Worm (Caenorhabditis elegans) whole organism, L3 larva: ENCODE data around the gene R09H3.3.
A peak's percentile ranks its signal among the peaks of the same experiment; 100 is the strongest.

ENCODE experiments used
- R02D3.7 ChIP-seq: fragments of 150-350 bp; optimal IDR thresholded peaks from 2 replicates; lab custom pipeline; 2014; ENCODE audit warnings: missing biosample characterization, missing genetic modification characterization
- ZK546.5 ChIP-seq: sonication (generic microtip); optimal IDR thresholded peaks from 2 replicates; lab custom pipeline; 2017; ENCODE audit warnings: missing biosample characterization, missing genetic modification characterization
- aly-2 ChIP-seq: fragments of 150-350 bp; optimal IDR thresholded peaks from 2 replicates; lab custom pipeline; 2014; ENCODE audit warnings: missing biosample characterization, missing genetic modification characterization
- ama-1 ChIP-seq: fragments of 150-350 bp; optimal IDR thresholded peaks from 2 replicates; lab custom pipeline; 2018
- ceh-16 ChIP-seq: sonication (generic microtip); optimal IDR thresholded peaks from 2 replicates; lab custom pipeline; 2017; ENCODE audit warnings: missing biosample characterization, missing genetic modification characterization
- ceh-28 ChIP-seq: fragments of 150-350 bp; optimal IDR thresholded peaks from 2 replicates; lab custom pipeline; 2014; ENCODE audit warnings: missing biosample characterization, missing genetic modification reagents, missing genetic modification characterization
- ceh-82 ChIP-seq: fragments of 150-350 bp; optimal IDR thresholded peaks from 2 replicates; lab custom pipeline; 2014; ENCODE audit warnings: missing biosample characterization, missing genetic modification characterization
- ceh-9 ChIP-seq: sonication (generic microtip); optimal IDR thresholded peaks from 2 replicates; lab custom pipeline; 2018; ENCODE audit warnings: missing biosample characterization, missing genetic modification characterization
- daf-12 ChIP-seq: fragments of 150-350 bp; optimal IDR thresholded peaks from 2 replicates; lab custom pipeline; 2014; ENCODE audit warnings: missing biosample characterization, missing genetic modification reagents, missing genetic modification characterization
- egl-27 ChIP-seq: sonication (generic microtip); optimal IDR thresholded peaks from 4 replicates; lab custom pipeline; 2017; ENCODE audit warnings: missing biosample characterization, missing genetic modification reagents, missing genetic modification characterization
- egl-5 ChIP-seq: fragments of 150-350 bp; optimal IDR thresholded peaks from 2 replicates; lab custom pipeline; 2017; ENCODE audit warnings: missing biosample characterization, missing genetic modification reagents, missing genetic modification characterization, inconsistent platforms
- elt-1 ChIP-seq: fragments of 150-350 bp; optimal IDR thresholded peaks from 2 replicates; lab custom pipeline; 2014; ENCODE audit warnings: missing biosample characterization, missing genetic modification characterization
- elt-2 ChIP-seq: sonication (generic microtip); optimal IDR thresholded peaks from 2 replicates; lab custom pipeline; 2016; ENCODE audit warnings: missing genetic modification reagents, mild to moderate bottlenecking, missing genetic modification characterization, missing compliant biosample characterization
- elt-3 ChIP-seq, 3 experiments: fragments of 150-350 bp in 1 of 3; sonication (generic microtip) in 2 of 3; optimal IDR thresholded peaks; 2 replicates in 2 of 3; 4 replicates in 1 of 3; lab custom pipeline; 2014 to 2017; ENCODE audit warnings: missing biosample characterization in 3 of 3, missing genetic modification characterization in 3 of 3
- eor-1 ChIP-seq, 2 experiments: fragments of 150-350 bp; optimal IDR thresholded peaks; 2 replicates each; lab custom pipeline; 2014 to 2018; ENCODE audit warnings: missing biosample characterization in 2 of 2, missing genetic modification characterization in 2 of 2
- fkh-10 ChIP-seq: sonication (generic microtip); optimal IDR thresholded peaks from 2 replicates; lab custom pipeline; 2017; ENCODE audit warnings: missing biosample characterization, missing genetic modification reagents, missing genetic modification characterization
- fkh-2 ChIP-seq: fragments of 150-350 bp; optimal IDR thresholded peaks from 2 replicates; lab custom pipeline; 2014; ENCODE audit warnings: missing biosample characterization, missing genetic modification reagents, missing genetic modification characterization
- fos-1 ChIP-seq: fragments of 150-350 bp; optimal IDR thresholded peaks from 2 replicates; lab custom pipeline; 2014; ENCODE audit warnings: missing biosample characterization, missing genetic modification characterization
- hmg-11 ChIP-seq: sonication (generic microtip); optimal IDR thresholded peaks from 2 replicates; lab custom pipeline; 2016; ENCODE audit warnings: missing genetic modification characterization, missing compliant biosample characterization
- jun-1 ChIP-seq: fragments of 150-350 bp; optimal IDR thresholded peaks from 2 replicates; lab custom pipeline; 2014; ENCODE audit warnings: missing biosample characterization, missing genetic modification reagents, missing genetic modification characterization
- lin-15B ChIP-seq: fragments of 150-350 bp; optimal IDR thresholded peaks from 2 replicates; lab custom pipeline; 2014; ENCODE audit warnings: missing biosample characterization, missing genetic modification characterization
- lin-39 ChIP-seq: fragments of 150-350 bp; optimal IDR thresholded peaks from 2 replicates; lab custom pipeline; 2018; ENCODE audit warnings: missing biosample characterization, missing genetic modification reagents, missing genetic modification characterization
- lsy-12 ChIP-seq: sonication (generic microtip); optimal IDR thresholded peaks from 2 replicates; lab custom pipeline; 2016; ENCODE audit warnings: mild to moderate bottlenecking, missing genetic modification characterization, missing compliant biosample characterization
- mdl-1 ChIP-seq: fragments of 150-350 bp; optimal IDR thresholded peaks from 2 replicates; lab custom pipeline; 2014; ENCODE audit warnings: missing biosample characterization, missing genetic modification characterization
- mml-1 ChIP-seq: fragments of 150-350 bp; sonication (generic microtip); optimal IDR thresholded peaks from 3 replicates; lab custom pipeline; 2014; ENCODE audit warnings: missing biosample characterization, missing genetic modification characterization
- nfya-1 ChIP-seq: sonication (generic microtip); optimal IDR thresholded peaks from 2 replicates; lab custom pipeline; 2017; ENCODE audit warnings: missing genetic modification characterization, mild to moderate bottlenecking, missing compliant biosample characterization, antibody characterized with exemption, moderate library complexity; ENCODE audit not compliant: insufficient read depth
- nhr-11 ChIP-seq: fragments of 150-350 bp; optimal IDR thresholded peaks from 2 replicates; lab custom pipeline; 2014; ENCODE audit warnings: missing biosample characterization, missing genetic modification characterization
- nhr-12 ChIP-seq: fragments of 150-350 bp; optimal IDR thresholded peaks from 2 replicates; lab custom pipeline; 2014; ENCODE audit warnings: missing biosample characterization, missing genetic modification characterization
- nhr-23 ChIP-seq: fragments of 150-350 bp; optimal IDR thresholded peaks from 2 replicates; lab custom pipeline; 2014; ENCODE audit warnings: missing biosample characterization, missing genetic modification reagents, missing genetic modification characterization
- nhr-237 ChIP-seq: fragments of 150-350 bp; optimal IDR thresholded peaks from 2 replicates; lab custom pipeline; 2014; ENCODE audit warnings: missing biosample characterization, missing genetic modification characterization
- nhr-25 ChIP-seq: sonication (generic microtip); optimal IDR thresholded peaks from 2 replicates; lab custom pipeline; 2017; ENCODE audit warnings: missing biosample characterization, missing genetic modification characterization
- nhr-28 ChIP-seq: fragments of 150-350 bp; optimal IDR thresholded peaks from 2 replicates; lab custom pipeline; 2014; ENCODE audit warnings: missing biosample characterization, missing genetic modification characterization
- nhr-43 ChIP-seq: sonication (generic microtip); optimal IDR thresholded peaks from 2 replicates; lab custom pipeline; 2016; ENCODE audit warnings: mild to moderate bottlenecking, missing genetic modification characterization, missing compliant biosample characterization; ENCODE audit not compliant: poor library complexity, severe bottlenecking
- nhr-67 ChIP-seq: fragments of 150-350 bp; optimal IDR thresholded peaks from 2 replicates; lab custom pipeline; 2014; ENCODE audit warnings: missing biosample characterization, missing genetic modification characterization
- nhr-76 ChIP-seq: fragments of 150-350 bp; sonication (generic microtip); optimal IDR thresholded peaks from 5 replicates; lab custom pipeline; 2014; ENCODE audit warnings: missing biosample characterization, missing genetic modification characterization
- nhr-77 ChIP-seq: fragments of 150-350 bp; optimal IDR thresholded peaks from 2 replicates; lab custom pipeline; 2014; ENCODE audit warnings: missing biosample characterization, missing genetic modification characterization
- pha-4 ChIP-seq: fragments of 150-350 bp; optimal IDR thresholded peaks from 2 replicates; lab custom pipeline; 2014; ENCODE audit warnings: missing biosample characterization, missing genetic modification reagents, missing genetic modification characterization
- pqm-1 ChIP-seq: fragments of 150-350 bp; optimal IDR thresholded peaks from 2 replicates; lab custom pipeline; 2017; ENCODE audit warnings: missing biosample characterization, missing genetic modification characterization, inconsistent platforms
- sea-2 ChIP-seq: fragments of 150-350 bp; sonication (generic microtip); optimal IDR thresholded peaks from 4 replicates; lab custom pipeline; 2014; ENCODE audit warnings: missing biosample characterization, missing genetic modification reagents, missing genetic modification characterization
- skn-1 ChIP-seq: fragments of 150-350 bp; optimal IDR thresholded peaks from 2 replicates; lab custom pipeline; 2014; ENCODE audit warnings: missing biosample characterization, missing genetic modification characterization
- snpc-4 ChIP-seq: fragments of 150-350 bp; optimal IDR thresholded peaks from 2 replicates; lab custom pipeline; 2014; ENCODE audit warnings: missing biosample characterization, missing genetic modification characterization
- tbx-2 ChIP-seq: sonication (generic microtip); optimal IDR thresholded peaks from 2 replicates; lab custom pipeline; 2016; ENCODE audit warnings: mild to moderate bottlenecking, missing genetic modification characterization, missing compliant biosample characterization
- unc-39 ChIP-seq: sonication (generic microtip); optimal IDR thresholded peaks from 4 replicates; lab custom pipeline; 2017; ENCODE audit warnings: missing biosample characterization, missing genetic modification characterization
- unc-62 ChIP-seq: fragments of 150-350 bp; sonication (generic microtip); optimal IDR thresholded peaks from 4 replicates; lab custom pipeline; 2014; ENCODE audit warnings: missing biosample characterization, missing genetic modification reagents, missing genetic modification characterization
- zag-1 ChIP-seq: fragments of 150-350 bp; optimal IDR thresholded peaks from 2 replicates; lab custom pipeline; 2014; ENCODE audit warnings: missing biosample characterization, missing genetic modification characterization
- ztf-11 ChIP-seq: fragments of 150-350 bp; optimal IDR thresholded peaks from 2 replicates; lab custom pipeline; 2014; ENCODE audit warnings: missing biosample characterization, missing genetic modification characterization
- ztf-4 ChIP-seq: fragments of 150-350 bp; optimal IDR thresholded peaks from 2 replicates; lab custom pipeline; 2014; ENCODE audit warnings: missing biosample characterization, missing genetic modification characterization

Gene R09H3.3

DNA sequence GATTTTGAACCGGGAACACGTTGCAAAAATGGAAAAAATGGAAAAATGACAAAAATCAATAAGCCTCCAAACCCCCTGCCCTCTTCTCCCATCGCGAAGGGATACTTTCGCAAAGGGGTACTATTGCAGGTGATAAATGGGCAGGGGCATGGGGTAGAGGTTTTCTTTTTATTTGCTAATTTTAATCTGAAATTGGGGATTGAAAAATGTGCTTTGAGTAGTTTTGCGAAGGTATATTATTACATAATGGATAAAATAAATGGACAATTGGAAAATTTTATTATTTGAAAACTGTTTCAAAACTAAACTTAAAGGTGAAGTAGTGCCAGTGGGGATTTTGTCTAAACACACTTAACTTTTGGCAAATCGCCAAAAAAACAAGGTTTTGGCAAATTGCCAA lies 41.6 kb downstream of the R09H3.3 start:
- TF ChIP-seq nhr-12 (tag; lab: Kevin White, UChicago) (peak; percentile 21), ama-1 (no peak), lsy-12 (tag; lab: Kevin White, UChicago) (peak; percentile 94), mml-1 (no peak), fkh-10 (peak; percentile 99), unc-39 (tag; lab: Kevin White, UChicago) (peak; percentile 54), aly-2 (tag; lab: Kevin White, UChicago) (peak; percentile 83), nhr-23 (tag; lab: Kevin White, UChicago) (peak; percentile 96), ceh-9 (tag; lab: Kevin White, UChicago) (peak; percentile 89), pha-4 (tag; lab: Kevin White, UChicago) (peak; percentile 98), fkh-2 (tag; lab: Kevin White, UChicago) (peak; percentile 36), nhr-76 (tag; lab: Kevin White, UChicago) (peak; percentile 89), tbx-2 (tag; lab: Kevin White, UChicago) (peak; percentile 98), ceh-28 (tag; lab: Kevin White, UChicago) (peak; percentile 100), zag-1 (tag; lab: Kevin White, UChicago) (peak; percentile 83), ceh-82 (tag; lab: Kevin White, UChicago) (peak; percentile 97), R02D3.7 (tag; lab: Kevin White, UChicago) (peak; percentile 91), egl-5 (peak; percentile 80), nhr-77 (tag; lab: Kevin White, UChicago) (peak; percentile 98), sea-2 (GFP tag; lab: Kevin White, UChicago) (no peak), nhr-237 (tag; lab: Kevin White, UChicago) (peak; percentile 83), nhr-67 (tag; lab: Kevin White, UChicago) (peak; percentile 69), skn-1 (peak; percentile 96), hmg-11 (tag; lab: Kevin White, UChicago) (peak; percentile 97), unc-62 (GFP tag; lab: Kevin White, UChicago) (peak; percentile 89), lin-15B (tag; lab: Kevin White, UChicago) (peak; percentile 23), egl-27 (tag; lab: Kevin White, UChicago) (peak; percentile 97), eor-1 (tag; optimal IDR thresholded peaks at IDR 0.05; lab: Kevin White, UChicago) (peak in 1 of 2 experiments; percentile 74), nhr-43 (tag; lab: Kevin White, UChicago) (peak; percentile 98), elt-2 (tag; lab: Kevin White, UChicago) (peak; percentile 78), snpc-4 (tag; lab: Kevin White, UChicago) (peak; percentile 92), lin-39 (tag; lab: Kevin White, UChicago) (peak; percentile 96), nhr-25 (tag; lab: Kevin White, UChicago) (peak; percentile 84), daf-12 (peak; percentile 72), nhr-28 (tag; lab: Kevin White, UChicago) (peak; percentile 90), jun-1 (tag; lab: Kevin White, UChicago) (peak; percentile 99), pqm-1 (tag; lab: Kevin White, UChicago) (peak; percentile 88), ztf-4 (peak; percentile 57), mdl-1 (tag; lab: Kevin White, UChicago) (peak; percentile 27), fos-1 (tag; lab: Kevin White, UChicago) (peak; percentile 97), nhr-11 (tag; lab: Kevin White, UChicago) (peak; percentile 95), ceh-16 (tag; lab: Kevin White, UChicago) (peak; percentile 56), elt-1 (peak; percentile 45), elt-3 (tag; optimal IDR thresholded peaks at IDR 0.05; lab: Kevin White, UChicago) (peak in 2 of 3 experiments; percentile 84 to 98), ztf-11 (tag; lab: Kevin White, UChicago) (peak; percentile 14), nfya-1 (peak; percentile 89), ZK546.5 (peak; percentile 62)
